Worm (Caenorhabditis elegans) whole organism, early embryonic: ENCODE measurements around the gene ttm-2.

Experiments
- B0310.2 ChIP-seq: sonication (generic microtip); optimal IDR thresholded peaks from 2 replicates; lab custom pipeline; 2016; ENCODE audit warnings: mild to moderate bottlenecking, missing genetic modification characterization, missing compliant biosample characterization
- F13C5.2 ChIP-seq: sonication (generic microtip); optimal IDR thresholded peaks from 2 replicates; lab custom pipeline; 2017; ENCODE audit warnings: mild to moderate bottlenecking, missing genetic modification characterization, inconsistent platforms, missing compliant biosample characterization
- aly-1 ChIP-seq: sonication (generic microtip); optimal IDR thresholded peaks from 2 replicates; lab custom pipeline; 2016; ENCODE audit warnings: missing genetic modification characterization, missing compliant biosample characterization
- ama-1 ChIP-seq: fragments of 150-350 bp; optimal IDR thresholded peaks from 2 replicates; lab custom pipeline; 2014
- ceh-13 ChIP-seq: fragments of 200-800 bp; sonication (Bioruptor generic); optimal IDR thresholded peaks from 2 replicates; lab custom pipeline; 2018; ENCODE audit warnings: mild to moderate bottlenecking, missing genetic modification characterization, missing compliant biosample characterization
- ceh-36 ChIP-seq: sonication (generic microtip); optimal IDR thresholded peaks from 2 replicates; lab custom pipeline; 2016; ENCODE audit warnings: missing genetic modification characterization, inconsistent platforms, missing compliant biosample characterization
- ets-7 ChIP-seq: sonication (generic microtip); optimal IDR thresholded peaks from 2 replicates; lab custom pipeline; 2016; ENCODE audit warnings: missing genotype, missing genetic modification characterization, missing compliant biosample characterization
- flt-1 ChIP-seq: fragments of 200-800 bp; sonication (Bioruptor generic); IDR thresholded peaks from 2 replicates; pipeline ENCODE4 v1.3.6; 2022; ENCODE audit warnings: missing genetic modification characterization, missing compliant biosample characterization
- hmbx-1 ChIP-seq: sonication (generic microtip); optimal IDR thresholded peaks from 2 replicates; lab custom pipeline; 2016; ENCODE audit warnings: mild to moderate bottlenecking, missing genetic modification characterization, missing compliant biosample characterization
- hnd-1 ChIP-seq: sonication (generic microtip); optimal IDR thresholded peaks from 2 replicates; lab custom pipeline; 2016; ENCODE audit warnings: missing genetic modification characterization, missing compliant biosample characterization
- pes-1 ChIP-seq: fragments of 200-800 bp; sonication (Bioruptor generic); IDR thresholded peaks from 2 replicates; pipeline ENCODE4 v1.3.6; 2022; ENCODE audit warnings: missing genetic modification reagents, missing genetic modification characterization, missing compliant biosample characterization
- scrt-1 ChIP-seq: fragments of 200-800 bp; sonication (Bioruptor generic); IDR thresholded peaks from 2 replicates; pipeline ENCODE4 v1.3.6; 2022; ENCODE audit warnings: missing genetic modification characterization, missing compliant biosample characterization
- sea-1 ChIP-seq: fragments of 200-800 bp; sonication (Bioruptor generic); conservative IDR thresholded peaks from 2 replicates; pipeline ENCODE4 v1.3.6; 2022; ENCODE audit warnings: missing genetic modification characterization, missing compliant biosample characterization

DNA sequence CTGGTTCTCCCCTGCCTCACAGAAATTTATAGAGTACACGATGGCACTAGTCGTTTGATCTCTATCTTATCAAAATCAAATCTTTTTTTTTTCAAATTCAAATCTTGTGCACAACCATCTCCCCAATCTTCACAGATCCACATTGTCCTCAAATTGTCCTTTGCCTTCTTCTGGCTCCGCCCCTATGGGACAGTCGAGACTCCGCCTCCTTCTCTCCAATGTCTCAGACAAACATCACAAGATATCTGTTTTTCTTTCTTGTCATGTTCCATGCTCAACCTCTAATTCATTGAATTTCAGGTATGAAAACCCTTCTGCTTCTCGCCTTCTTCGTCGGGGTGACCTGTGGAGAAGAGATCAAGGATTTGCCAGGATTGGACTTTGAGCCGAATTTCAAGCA is 28.8 kb downstream of the ttm-2 start, which contains the start of gene ctsa-1.1:
- TF ChIP-seq ama-1 (lab: Kevin White, UChicago) (no peak), hnd-1 (tag; lab: Kevin White, UChicago) (no peak), ceh-13 (GFP tag; lab: Kevin White, UChicago) (no peak), scrt-1 (GFP tag; lab: Robert Waterston, UW) (no peak), B0310.2 (tag; lab: Kevin White, UChicago) (no peak), hmbx-1 (no peak), pes-1 (GFP tag; lab: Robert Waterston, UW) (no peak), flt-1 (no peak), ceh-36 (tag; lab: Kevin White, UChicago) (no peak), aly-1 (tag; lab: Kevin White, UChicago) (no peak), sea-1 (GFP tag; lab: Robert Waterston, UW) (no peak), F13C5.2 (tag; lab: Kevin White, UChicago) (no peak), ets-7 (tag; lab: Kevin White, UChicago) (no peak)
